Fruit fly (Drosophila melanogaster): ENCODE results near the gene CG8349.

- TF ChIP-seq ovo (GFP tag; optimal IDR thresholded peaks at IDR 0.05) (no peak), CG5204 (GFP tag; optimal IDR thresholded peaks at IDR 0.05) (no peak)
Observed at dm6 chr2L:8190681-8191080, 25.0 kb upstream of the CG8349 start, which contains the start of gene CG34134.
